Fruit fly (Drosophila melanogaster) Kc167 (cell line): ENCODE results near the gene wuho.

Experiments used
- Myc ChIP-seq: fragments of >200 bp; optimal IDR thresholded peaks from 2 replicates; lab custom pipeline; 2017; ENCODE audit warnings: missing external identifiers
- h ChIP-seq: fragments of >200 bp; optimal IDR thresholded peaks from 3 replicates; lab custom pipeline; 2018; ENCODE audit warnings: missing external identifiers
- insv ChIP-seq: fragments of >200 bp; optimal IDR thresholded peaks from 3 replicates; lab custom pipeline; 2018; ENCODE audit warnings: missing external identifiers
- psq ChIP-seq: fragments of >200 bp; optimal IDR thresholded peaks from 2 replicates; lab custom pipeline; 2017; ENCODE audit warnings: missing external identifiers

DNA sequence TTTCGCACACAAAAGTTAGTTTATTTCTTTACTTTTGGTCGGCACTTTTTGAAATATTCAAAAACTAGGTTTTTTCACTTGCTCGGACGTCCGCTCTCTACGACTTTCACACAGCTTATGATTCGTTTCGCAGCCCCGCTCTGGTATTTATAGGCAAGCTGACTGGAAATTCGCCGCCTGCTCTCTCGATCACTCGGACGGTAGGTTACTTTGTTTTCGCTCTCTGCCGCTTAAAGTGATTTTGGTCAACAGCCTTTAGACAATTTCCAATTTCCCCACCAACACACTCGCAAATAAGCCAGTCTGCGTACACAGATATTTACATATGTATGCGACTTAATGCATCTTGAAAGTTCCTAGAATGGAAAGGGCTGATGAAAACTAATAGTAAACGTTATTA is 4.4 kb upstream of the wuho start, which contains the start of gene CG11700:
- no peak for TF ChIP-seq insv
- TF ChIP-seq Myc (lab: Kevin White, UChicago), result no peak
- no peak for TF ChIP-seq h (lab: Kevin White, UChicago)
- TF ChIP-seq psq (lab: Kevin White, UChicago), result no peak
